Worm (Caenorhabditis elegans) whole organism, L4/young adult: ENCODE data around the gene sdha-1.
"Not testable (repeated sequence)": the region's sequence is repeated elsewhere in the genome, so short reads cannot be mapped to it uniquely, and the experiment has no call there.

Experiments used
- W03F9.2 ChIP-seq: fragments of 150-350 bp; optimal IDR thresholded peaks from 2 replicates; lab custom pipeline; 2014; ENCODE audit warnings: missing biosample characterization, missing genetic modification characterization
- dao-5 ChIP-seq: sonication (generic microtip); optimal IDR thresholded peaks from 2 replicates; lab custom pipeline; 2016; ENCODE audit warnings: missing genotype, missing genetic modification characterization, moderate library complexity, missing compliant biosample characterization
- him-1 ChIP-seq: sonication (generic microtip); optimal IDR thresholded peaks from 2 replicates; lab custom pipeline; 2016; ENCODE audit warnings: missing genotype, missing genetic modification reagents, missing genetic modification characterization, missing compliant biosample characterization

sdha-1 gene

ce11 chrX:8565810-8566416, 20.1 kb upstream of the sdha-1 start:
- no peak for TF ChIP-seq W03F9.2 (tag; lab: Kevin White, UChicago)

DNA sequence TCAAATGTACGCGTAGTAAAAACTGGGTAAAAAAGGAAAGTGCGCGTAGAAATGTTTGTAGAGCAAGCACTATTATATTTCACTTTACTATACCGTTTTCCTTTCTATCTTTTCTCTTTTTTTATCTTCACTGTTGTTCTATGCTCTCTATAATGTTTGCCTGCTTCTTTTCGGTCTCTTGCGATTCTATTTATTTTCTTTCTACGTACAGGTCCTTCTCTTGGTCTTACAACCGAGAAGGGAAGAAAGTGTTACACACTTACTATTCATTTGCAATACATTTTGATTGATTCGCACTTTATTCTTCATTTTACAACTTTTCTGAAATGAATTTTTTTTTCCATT, 18.6 kb upstream of the sdha-1 start:
- TF ChIP-seq him-1 (tag; lab: Kevin White, UChicago) (no peak), W03F9.2 (tag; lab: Kevin White, UChicago) (no peak), dao-5 (tag; lab: Kevin White, UChicago) (no peak)

- TF ChIP-seq dao-5 (tag; lab: Kevin White, UChicago), result no peak
- no peak for TF ChIP-seq W03F9.2 (tag; lab: Kevin White, UChicago)
Measured at ce11 chrX:8563663-8564450, 18.0 kb upstream of the sdha-1 start.

ce11 chrX:8562586-8562985, 16.8 kb upstream of the sdha-1 start:
- TF ChIP-seq W03F9.2 (tag; lab: Kevin White, UChicago), result no peak

ce11 chrX:8556614-8557196, 10.9 kb upstream of the sdha-1 start, which contains the start of gene utx-1:
Gene utx-1, plus strand, starts transcription at chrX:8557146.
- no peak for TF ChIP-seq W03F9.2 (tag; lab: Kevin White, UChicago)
- TF ChIP-seq him-1 (tag; lab: Kevin White, UChicago), result no peak
- no peak for TF ChIP-seq dao-5 (tag; lab: Kevin White, UChicago)

ce11 chrX:8554029-8554428, 8.2 kb upstream of the sdha-1 start:
- no peak for TF ChIP-seq dao-5 (tag; lab: Kevin White, UChicago)
- no peak for TF ChIP-seq W03F9.2 (tag; lab: Kevin White, UChicago)
- no peak for TF ChIP-seq him-1 (tag; lab: Kevin White, UChicago)

- no peak for TF ChIP-seq him-1 (tag; lab: Kevin White, UChicago)
- TF ChIP-seq W03F9.2 (tag; lab: Kevin White, UChicago), result no peak
- no peak for TF ChIP-seq dao-5 (tag; lab: Kevin White, UChicago)
Measured at ce11 chrX:8551687-8552327, 6.0 kb upstream of the sdha-1 start, which contains the start of gene dhhc-14. Gene dhhc-14, plus strand, starts transcription at chrX:8552277.

- TF ChIP-seq him-1 (tag; lab: Kevin White, UChicago) (no peak), W03F9.2 (tag; lab: Kevin White, UChicago) (no peak), dao-5 (tag; lab: Kevin White, UChicago) (no peak)
Measured at ce11 chrX:8550099-8550498, 4.3 kb upstream of the sdha-1 start.

ce11 chrX:8549026-8549425, 3.2 kb upstream of the sdha-1 start, which contains the start of gene D2021.4:
Gene D2021.4, minus strand, starts transcription at chrX:8549073.
- TF ChIP-seq W03F9.2 (tag; lab: Kevin White, UChicago) (no peak), dao-5 (tag; lab: Kevin White, UChicago) (no peak), him-1 (tag; lab: Kevin White, UChicago) (no peak)

DNA sequence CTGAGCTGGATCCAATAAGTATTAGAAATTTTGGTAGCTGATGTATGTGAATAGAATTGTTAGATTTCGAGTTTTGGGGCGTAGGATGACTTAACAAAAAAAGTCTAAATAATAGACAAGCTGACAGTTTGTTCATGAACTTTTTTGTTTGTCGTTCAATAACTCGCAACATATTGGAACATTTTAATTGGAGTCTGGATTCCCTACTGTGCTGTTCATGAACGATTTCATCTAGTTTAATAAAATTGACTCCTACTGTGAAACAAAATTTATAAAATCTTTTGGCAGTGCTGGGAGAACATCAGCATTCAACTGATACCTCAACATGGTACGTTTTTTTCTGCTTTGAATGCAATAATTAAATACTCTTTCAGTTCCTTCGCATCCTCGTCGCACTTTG, 4.3 kb downstream of the sdha-1 start, which contains the start of gene nspc-7:
Gene nspc-7, plus strand, starts transcription at position 301 of the 400 bp plus-strand sequence.
- not testable (repeated sequence) for TF ChIP-seq him-1, W03F9.2, dao-5 (tag; lab: Kevin White, UChicago)

DNA sequence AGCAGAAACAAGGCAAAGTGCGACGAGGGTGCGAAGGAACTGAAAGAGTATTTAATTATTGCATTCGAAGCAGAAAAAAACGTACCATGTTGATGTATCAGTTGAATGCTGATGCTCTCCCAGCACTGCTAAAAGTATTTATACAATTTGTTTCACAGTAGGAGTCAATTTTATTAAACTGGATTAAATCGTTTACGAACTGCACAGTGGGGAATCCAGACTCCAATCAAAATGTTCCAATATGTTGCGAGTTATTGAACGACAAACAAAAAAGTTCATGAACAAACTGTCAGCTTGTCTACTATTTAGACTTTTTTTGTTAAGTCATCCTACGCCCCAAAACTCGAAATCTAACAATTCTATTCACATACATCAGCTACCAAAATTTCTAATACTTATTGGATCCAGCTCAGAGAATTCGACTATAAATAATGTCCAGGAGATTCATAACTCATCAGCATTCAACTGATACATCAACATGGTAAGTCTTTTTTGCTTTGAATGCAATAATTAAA, 7.5 kb downstream of the sdha-1 start, which contains the start of the genes nspc-4 and nspc-5:
Gene nspc-4, minus strand, starts transcription at position 101 of the 515 bp plus-strand sequence.
Gene nspc-5, plus strand, starts transcription at position 465 of the 515 bp plus-strand sequence.
- not testable (repeated sequence) for TF ChIP-seq him-1, dao-5, W03F9.2 (tag; lab: Kevin White, UChicago)

- no peak for TF ChIP-seq W03F9.2 (tag; lab: Kevin White, UChicago)
- no peak for TF ChIP-seq him-1 (tag; lab: Kevin White, UChicago)
- TF ChIP-seq dao-5 (tag; lab: Kevin White, UChicago), result no peak
Measured at ce11 chrX:8536791-8537190, 9.0 kb downstream of the sdha-1 start, which contains the start of gene nspc-3. Gene nspc-3, plus strand, starts transcription at chrX:8537091.

ce11 chrX:8535006-8535405, 10.8 kb downstream of the sdha-1 start, which contains the start of gene nspc-1:
Gene nspc-1, minus strand, starts transcription at chrX:8535106.
- TF ChIP-seq him-1, dao-5, W03F9.2 (tag; lab: Kevin White, UChicago): not testable (repeated sequence)
